Fruit fly (Drosophila melanogaster): ENCODE data around the gene Syx5.

- TF ChIP-seq CG14655 (GFP tag; optimal IDR thresholded peaks at IDR 0.05) (no peak), D1 (tag; optimal IDR thresholded peaks at IDR 0.05) (no peak)
Measured at dm6 chr2L:16352585-16353580, 45.7 kb downstream of the Syx5 start, which contains the start of the genes Hyls1, chif and CG4455.

Measured in whole organism, pupa.